Fruit fly (Drosophila melanogaster) whole organism, prepupa: Measurements from ENCODE around the gene Zmynd8.

Experiments
- CG10631 ChIP-seq: fragments of 200-800 bp; sonication (Bioruptor generic); optimal IDR thresholded peaks from 2 replicates; lab custom pipeline; 2016; ENCODE audit warnings: missing biosample characterization, missing genetic modification characterization
- CG10669 ChIP-seq: fragments of 200-800 bp; sonication (Bioruptor generic); optimal IDR thresholded peaks from 3 replicates; lab custom pipeline; 2018; ENCODE audit warnings: missing biosample characterization, mild to moderate bottlenecking, missing genetic modification characterization, moderate library complexity
- CG11762 ChIP-seq: fragments of 200-800 bp; sonication (Bioruptor generic); optimal IDR thresholded peaks from 3 replicates; lab custom pipeline; 2016; ENCODE audit warnings: missing biosample characterization, missing genetic modification characterization; ENCODE audit not compliant: insufficient read depth
- CG11902 ChIP-seq: fragments of 200-800 bp; sonication (Bioruptor generic); optimal IDR thresholded peaks from 3 replicates; lab custom pipeline; 2016; ENCODE audit warnings: missing biosample characterization, missing genetic modification characterization
- CG15336 ChIP-seq: fragments of 200-800 bp; sonication (Bioruptor generic); IDR thresholded peaks from 2 replicates; pipeline ENCODE4 v1.3.6; 2022; ENCODE audit warnings: missing biosample characterization, missing genetic modification characterization
- CG1621 ChIP-seq: fragments of 200-800 bp; sonication (Bioruptor generic); optimal IDR thresholded peaks from 3 replicates; lab custom pipeline; 2018; ENCODE audit warnings: missing biosample characterization, mild to moderate bottlenecking, missing genetic modification characterization
- CG3032 ChIP-seq: fragments of 200-800 bp; optimal IDR thresholded peaks from 2 replicates; lab custom pipeline; 2019; ENCODE audit warnings: missing biosample characterization, mild to moderate bottlenecking, missing genetic modification characterization, moderate library complexity
- CG32006 ChIP-seq: fragments of 200-800 bp; sonication (Bioruptor generic); optimal IDR thresholded peaks from 3 replicates; lab custom pipeline; 2017; ENCODE audit warnings: missing biosample characterization, mild to moderate bottlenecking, missing genetic modification characterization
- CG3919 ChIP-seq: fragments of 200-800 bp; sonication (Bioruptor generic); optimal IDR thresholded peaks from 3 replicates; lab custom pipeline; 2016; ENCODE audit warnings: missing biosample characterization, missing genetic modification characterization
- CG4318 ChIP-seq: fragments of 200-800 bp; sonication (Bioruptor generic); optimal IDR thresholded peaks from 3 replicates; lab custom pipeline; 2017; ENCODE audit warnings: missing biosample characterization, mild to moderate bottlenecking, missing genetic modification characterization
- CG6163 ChIP-seq: fragments of 200-800 bp; sonication (Bioruptor generic); IDR thresholded peaks from 3 replicates; pipeline ENCODE4 v1.3.6; 2022; ENCODE audit warnings: missing biosample characterization, missing genetic modification characterization
- CG6276 ChIP-seq: fragments of 200-800 bp; sonication (Bioruptor generic); optimal IDR thresholded peaks from 2 replicates; lab custom pipeline; 2017; ENCODE audit warnings: missing biosample characterization, mild to moderate bottlenecking, missing genetic modification characterization
- CG6792 ChIP-seq: fragments of 200-800 bp; sonication (Bioruptor generic); optimal IDR thresholded peaks from 3 replicates; lab custom pipeline; 2016; ENCODE audit warnings: missing biosample characterization, missing genetic modification characterization
- CG6808 ChIP-seq: fragments of 200-800 bp; sonication (Bioruptor generic); optimal IDR thresholded peaks from 3 replicates; lab custom pipeline; 2017; ENCODE audit warnings: missing biosample characterization, missing genetic modification characterization, mild to moderate bottlenecking, moderate library complexity, missing genetic modification reagents
- CG6854 ChIP-seq: fragments of 200-800 bp; sonication (Bioruptor generic); optimal IDR thresholded peaks from 2 replicates; lab custom pipeline; 2017; ENCODE audit warnings: missing biosample characterization, mild to moderate bottlenecking, missing genetic modification characterization
- CG7368 ChIP-seq: fragments of 200-800 bp; sonication (Bioruptor generic); optimal IDR thresholded peaks from 3 replicates; lab custom pipeline; 2016; ENCODE audit warnings: missing biosample characterization, missing genetic modification characterization
- CG8119 ChIP-seq: fragments of 200-800 bp; sonication (Bioruptor generic); IDR thresholded peaks from 3 replicates; pipeline ENCODE4 v1.3.6; 2022; ENCODE audit warnings: missing biosample characterization, missing genetic modification characterization
- CG8632 ChIP-seq: fragments of 200-800 bp; sonication (Bioruptor generic); optimal IDR thresholded peaks from 3 replicates; lab custom pipeline; 2016; ENCODE audit warnings: missing biosample characterization, missing genetic modification characterization
- CG9139 ChIP-seq: fragments of 200-800 bp; sonication (Bioruptor generic); optimal IDR thresholded peaks from 3 replicates; lab custom pipeline; 2017; ENCODE audit warnings: missing biosample characterization, mild to moderate bottlenecking, missing genetic modification characterization
- Eip78C ChIP-seq: fragments of 200-800 bp; sonication (Bioruptor generic); peaks from one replicate; lab custom pipeline; 2016; ENCODE audit warnings: missing biosample characterization, missing genetic modification characterization
- Ets21C ChIP-seq: fragments of 200-800 bp; sonication (Bioruptor generic); optimal IDR thresholded peaks from 3 replicates; lab custom pipeline; 2016; ENCODE audit warnings: missing biosample characterization, missing genetic modification characterization
- Ets96B ChIP-seq: fragments of 200-800 bp; optimal IDR thresholded peaks from 2 replicates; lab custom pipeline; 2019; ENCODE audit warnings: missing biosample characterization, mild to moderate bottlenecking, missing genetic modification characterization, moderate library complexity
- Gug ChIP-seq: fragments of 200-800 bp; sonication (Bioruptor generic); IDR thresholded peaks from 2 replicates; pipeline ENCODE4 v1.3.6; 2022; ENCODE audit warnings: missing biosample characterization, missing genetic modification characterization
- Hr39 ChIP-seq: fragments of 200-800 bp; sonication (Bioruptor generic); optimal IDR thresholded peaks from 2 replicates; lab custom pipeline; 2016; ENCODE audit warnings: missing biosample characterization, missing genetic modification characterization
- Hr4 ChIP-seq: fragments of 200-800 bp; sonication (Bioruptor generic); optimal IDR thresholded peaks from 3 replicates; lab custom pipeline; 2016; ENCODE audit warnings: missing biosample characterization, missing genetic modification characterization
- Lpt ChIP-seq: fragments of 200-800 bp; sonication (Bioruptor generic); optimal IDR thresholded peaks from 3 replicates; lab custom pipeline; 2016; ENCODE audit warnings: missing biosample characterization, missing genetic modification characterization
- Met ChIP-seq: fragments of 200-800 bp; sonication (Bioruptor generic); optimal IDR thresholded peaks from 3 replicates; lab custom pipeline; 2016; ENCODE audit warnings: missing biosample characterization, missing genetic modification characterization
- Smox ChIP-seq: fragments of 200-800 bp; sonication (Bioruptor generic); optimal IDR thresholded peaks from 3 replicates; lab custom pipeline; 2016; ENCODE audit warnings: missing biosample characterization, missing genetic modification characterization
- Sox14 ChIP-seq: fragments of 200-800 bp; sonication (Bioruptor generic); optimal IDR thresholded peaks from 3 replicates; lab custom pipeline; 2016; ENCODE audit warnings: missing biosample characterization, missing genetic modification characterization
- achi ChIP-seq: fragments of 200-800 bp; sonication (Bioruptor generic); optimal IDR thresholded peaks from 3 replicates; lab custom pipeline; 2016; ENCODE audit warnings: missing biosample characterization, missing genetic modification characterization
- dac ChIP-seq: fragments of 200-800 bp; sonication (Bioruptor generic); optimal IDR thresholded peaks from 2 replicates; lab custom pipeline; 2017; ENCODE audit warnings: missing biosample characterization, mild to moderate bottlenecking, missing genetic modification characterization
- eg ChIP-seq: fragments of 200-800 bp; sonication (Bioruptor generic); IDR thresholded peaks from 3 replicates; pipeline ENCODE4 v1.3.6; 2022; ENCODE audit warnings: missing biosample characterization, missing genetic modification characterization
- esn ChIP-seq: fragments of 200-800 bp; sonication (Bioruptor generic); optimal IDR thresholded peaks from 2 replicates; lab custom pipeline; 2016; ENCODE audit warnings: missing biosample characterization, mild to moderate bottlenecking, missing genetic modification characterization, moderate library complexity
- lz ChIP-seq: fragments of 200-800 bp; sonication (Bioruptor generic); optimal IDR thresholded peaks from 3 replicates; lab custom pipeline; 2016; ENCODE audit warnings: missing biosample characterization, missing genetic modification characterization
- pdm3 ChIP-seq: fragments of 200-800 bp; sonication (Bioruptor generic); optimal IDR thresholded peaks from 3 replicates; lab custom pipeline; 2016; ENCODE audit warnings: missing biosample characterization, missing genetic modification characterization
- salr ChIP-seq, 2 experiments: fragments of 200-800 bp; sonication (Bioruptor generic); optimal IDR thresholded peaks; 3 replicates each; lab custom pipeline; 2016 to 2018; ENCODE audit warnings: missing biosample characterization in 2 of 2, missing genetic modification characterization in 2 of 2, mild to moderate bottlenecking in 1 of 2
- spab ChIP-seq: fragments of 200-800 bp; sonication (Bioruptor generic); optimal IDR thresholded peaks from 2 replicates; lab custom pipeline; 2017; ENCODE audit warnings: missing biosample characterization, mild to moderate bottlenecking, missing genetic modification characterization, missing genetic modification reagents
- svp ChIP-seq: fragments of 200-800 bp; sonication (Bioruptor generic); peaks from one replicate; lab custom pipeline; 2016; ENCODE audit warnings: missing biosample characterization, missing genetic modification characterization
- vri ChIP-seq: fragments of 200-800 bp; sonication (Bioruptor generic); optimal IDR thresholded peaks from 3 replicates; lab custom pipeline; 2016; ENCODE audit warnings: missing biosample characterization, mild to moderate bottlenecking, missing genetic modification characterization

Zmynd8 gene

DNA sequence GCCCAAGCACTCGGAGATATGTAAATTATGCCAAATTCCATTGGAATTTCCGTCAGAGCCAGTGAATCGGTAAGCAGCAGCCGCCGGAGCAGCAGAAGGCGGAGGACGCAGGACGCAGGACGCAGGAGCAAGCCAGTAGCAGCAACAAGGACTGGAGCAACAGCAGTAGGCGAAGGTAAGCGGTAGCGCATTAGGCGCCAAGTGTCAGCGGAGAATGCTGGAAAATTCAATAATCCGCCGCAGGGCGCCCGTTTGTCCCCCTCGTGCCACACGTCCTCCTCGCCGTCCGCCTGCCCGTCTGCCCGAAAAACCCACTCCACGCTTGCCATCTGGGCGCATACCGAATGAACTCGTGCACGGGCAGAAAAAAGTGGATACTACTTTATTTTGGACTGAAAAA lies 46.6 kb upstream of the Zmynd8 start:
- TF ChIP-seq Met (GFP tag; lab: Kevin White, UChicago) (no peak), CG1621 (no peak), spab (GFP tag; lab: Kevin White, UChicago) (no peak), CG11902 (GFP tag; lab: Kevin White, UChicago) (no peak), CG11762 (no peak), pdm3 (GFP tag; lab: Kevin White, UChicago) (no peak), CG6792 (GFP tag; lab: Kevin White, UChicago) (no peak), CG4318 (GFP tag; lab: Kevin White, UChicago) (no peak), CG6854 (GFP tag; lab: Kevin White, UChicago) (no peak)

DNA sequence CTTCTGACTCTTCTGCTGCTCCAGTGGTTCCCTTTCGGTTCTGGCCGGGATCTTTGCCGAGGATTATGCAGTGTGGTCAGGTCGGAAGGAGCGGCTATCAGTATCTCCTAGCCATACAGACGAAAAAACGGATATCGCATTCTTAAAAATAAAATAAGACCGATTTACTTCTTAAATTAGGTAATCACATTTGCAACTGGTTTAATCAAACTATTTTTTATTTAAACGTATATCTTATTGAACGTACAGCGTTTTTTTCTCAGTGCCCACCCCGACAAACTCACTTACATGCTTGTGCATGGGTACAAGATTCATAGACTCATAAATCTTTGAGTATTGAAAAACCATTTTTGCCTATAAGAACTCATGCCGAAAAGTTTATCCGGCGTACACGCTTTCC lies 43.0 kb upstream of the Zmynd8 start:
- TF ChIP-seq CG10669: no peak
- no peak for TF ChIP-seq Sox14 (GFP tag; lab: Kevin White, UChicago)
- no peak for TF ChIP-seq CG3032 (tag; lab: Kevin White, UChicago)
- TF ChIP-seq CG11902 (GFP tag; lab: Kevin White, UChicago): no peak
- no peak for TF ChIP-seq CG32006
- no peak for TF ChIP-seq achi (GFP tag; lab: Kevin White, UChicago)
- no peak for TF ChIP-seq CG10631
- TF ChIP-seq Lpt: no peak
- TF ChIP-seq, all 60 proteins: peak for 0

DNA sequence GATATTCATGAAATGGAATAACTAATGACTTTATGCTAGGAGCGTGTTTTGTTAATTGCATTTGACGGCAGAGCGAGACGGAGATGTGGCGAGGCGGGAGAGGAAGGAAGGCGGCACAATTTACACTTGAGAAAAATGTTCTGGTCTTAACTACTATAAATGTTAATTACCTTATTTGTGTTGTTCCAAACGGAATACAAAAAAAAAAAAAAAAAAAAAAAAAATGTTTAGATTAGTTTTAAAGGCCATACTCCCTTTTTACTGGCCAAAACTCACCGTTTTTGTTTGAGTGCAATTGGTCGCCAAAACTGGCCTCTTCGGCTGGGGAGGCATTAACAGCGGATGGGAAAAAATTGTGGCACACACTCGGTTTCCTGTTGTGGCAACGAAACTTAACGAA lies 42.1 kb upstream of the Zmynd8 start:
- TF ChIP-seq svp (GFP tag; lab: Kevin White, UChicago): peak; percentile 68
- no peak for TF ChIP-seq lz (GFP tag; lab: Kevin White, UChicago)
- no peak for TF ChIP-seq Ets96B
- TF ChIP-seq esn (GFP tag; lab: Kevin White, UChicago): no peak
- peak; percentile 39 for TF ChIP-seq Lpt
- TF ChIP-seq Hr39 (GFP tag; lab: Kevin White, UChicago): no peak
- peak; percentile 55; the same call in 2 of the 3 replicates for TF ChIP-seq CG6163
- TF ChIP-seq Ets21C: no peak
- no peak for TF ChIP-seq CG11762
- TF ChIP-seq CG7368 (GFP tag; lab: Kevin White, UChicago): no peak
- peak; percentile 56 for TF ChIP-seq Gug (GFP tag; lab: Robert Waterston, UW)
- peak; percentile 13 for TF ChIP-seq CG3919 (GFP tag; lab: Kevin White, UChicago)
- no peak for TF ChIP-seq Smox
- peak; percentile 6 for TF ChIP-seq CG6276 (GFP tag; lab: Kevin White, UChicago)
- TF ChIP-seq CG15336: peak; percentile 64
- TF ChIP-seq CG8119: peak; percentile 71
- TF ChIP-seq CG32006: peak; percentile 60
- peak; percentile 69 for TF ChIP-seq Hr4 (GFP tag; lab: Kevin White, UChicago)
- no peak for TF ChIP-seq CG9139 (GFP tag; lab: Kevin White, UChicago)
- TF ChIP-seq achi (GFP tag; lab: Kevin White, UChicago): peak; percentile 0
- no peak for TF ChIP-seq dac (GFP tag; lab: Kevin White, UChicago)
- TF ChIP-seq CG10669: no peak
- no peak for TF ChIP-seq CG3032 (tag; lab: Kevin White, UChicago)
- no peak for TF ChIP-seq CG6808 (GFP tag; lab: Kevin White, UChicago)
- peak; percentile 24 for TF ChIP-seq CG10631
- TF ChIP-seq CG8632 (GFP tag; lab: Kevin White, UChicago): no peak
- TF ChIP-seq salr (GFP tag; optimal IDR thresholded peaks at IDR 0.05; lab: Kevin White, UChicago): peak in 1 of 2 experiments; percentile 1
- TF ChIP-seq Eip78C (GFP tag; lab: Kevin White, UChicago): peak; percentile 69
- TF ChIP-seq vri: no peak
- TF ChIP-seq pdm3 (GFP tag; lab: Kevin White, UChicago): peak; percentile 21
- TF ChIP-seq eg (GFP tag; lab: Robert Waterston, UW): peak; percentile 66; the same call in 2 of the 3 replicates
- TF ChIP-seq spab (GFP tag; lab: Kevin White, UChicago): no peak
